Fruit fly (Drosophila melanogaster) whole organism, embryonic: Measurements from ENCODE around the gene witty.

Source experiments
- ATbp ChIP-seq: fragments of 200-800 bp; sonication (Bioruptor generic); optimal IDR thresholded peaks from 2 replicates; lab custom pipeline; 2017; ENCODE audit warnings: missing biosample characterization, mild to moderate bottlenecking, missing genetic modification characterization, missing genetic modification reagents
- Atf3 ChIP-seq: fragments of 200-800 bp; sonication (Bioruptor generic); optimal IDR thresholded peaks from 3 replicates; lab custom pipeline; 2016; ENCODE audit warnings: missing biosample characterization, missing genetic modification characterization
- B-H2 ChIP-seq: fragments of 200-800 bp; sonication (Bioruptor generic); optimal IDR thresholded peaks from 2 replicates; lab custom pipeline; 2018; ENCODE audit warnings: missing biosample characterization, mild to moderate bottlenecking, missing genetic modification characterization
- CG1024 ChIP-seq: fragments of 200-800 bp; sonication (Bioruptor generic); IDR thresholded peaks from 2 replicates; pipeline ENCODE4 v1.3.6; 2022; ENCODE audit warnings: missing biosample characterization, missing genetic modification characterization
- CG11247 ChIP-seq: fragments of 200-800 bp; sonication (Bioruptor generic); IDR thresholded peaks from 2 replicates; pipeline ENCODE4 v1.3.6; 2022; ENCODE audit warnings: missing biosample characterization, missing genetic modification characterization
- CG12071 ChIP-seq: fragments of 200-800 bp; sonication (Bioruptor generic); optimal IDR thresholded peaks from 3 replicates; lab custom pipeline; 2018; ENCODE audit warnings: missing biosample characterization, mild to moderate bottlenecking, missing genetic modification characterization
- CG2712 ChIP-seq: fragments of 200-800 bp; optimal IDR thresholded peaks from 3 replicates; lab custom pipeline; 2019; ENCODE audit warnings: missing biosample characterization, mild to moderate bottlenecking, missing genetic modification characterization, moderate library complexity
- CG4730 ChIP-seq: fragments of 200-800 bp; sonication (Bioruptor generic); IDR thresholded peaks from 2 replicates; pipeline ENCODE4 v1.3.6; 2022; ENCODE audit warnings: missing biosample characterization, missing genetic modification characterization
- CG5180 ChIP-seq: fragments of 200-800 bp; sonication (Bioruptor generic); optimal IDR thresholded peaks from 3 replicates; lab custom pipeline; 2017; ENCODE audit warnings: missing biosample characterization, missing genetic modification characterization, mild to moderate bottlenecking, moderate library complexity, missing genetic modification reagents
- CG6654 ChIP-seq: fragments of 200-800 bp; sonication (Bioruptor generic); optimal IDR thresholded peaks from 2 replicates; lab custom pipeline; 2017; ENCODE audit warnings: missing biosample characterization, mild to moderate bottlenecking, missing genetic modification characterization
- CG6683 ChIP-seq: fragments of 200-800 bp; sonication (Bioruptor generic); optimal IDR thresholded peaks from 2 replicates; lab custom pipeline; 2017; ENCODE audit warnings: missing biosample characterization, mild to moderate bottlenecking, missing genetic modification characterization, missing genetic modification reagents
- CG8765 ChIP-seq: fragments of 200-800 bp; sonication (Bioruptor generic); IDR thresholded peaks from 2 replicates; pipeline ENCODE4 v1.3.6; 2022; ENCODE audit warnings: missing biosample characterization, missing genetic modification characterization
- CG9609 ChIP-seq: fragments of 200-800 bp; sonication (Bioruptor generic); optimal IDR thresholded peaks from 3 replicates; lab custom pipeline; 2016; ENCODE audit warnings: missing biosample characterization, missing genetic modification characterization
- D19A ChIP-seq: fragments of 200-800 bp; optimal IDR thresholded peaks from 3 replicates; lab custom pipeline; 2019; ENCODE audit warnings: missing biosample characterization, mild to moderate bottlenecking, missing genetic modification characterization, moderate library complexity
- D19B ChIP-seq: fragments of 200-800 bp; sonication (Bioruptor generic); optimal IDR thresholded peaks from 2 replicates; lab custom pipeline; 2017; ENCODE audit warnings: missing biosample characterization, mild to moderate bottlenecking, missing genetic modification characterization
- E2f2 ChIP-seq: fragments of 200-800 bp; sonication (Bioruptor generic); IDR thresholded peaks from 2 replicates; pipeline ENCODE4 v1.3.6; 2022; ENCODE audit warnings: missing biosample characterization, missing genetic modification characterization
- Ets65A ChIP-seq: fragments of 200-800 bp; sonication (Bioruptor generic); peaks from one replicate; lab custom pipeline; 2016; ENCODE audit warnings: missing biosample characterization, missing genetic modification characterization
- Hr39 ChIP-seq: fragments of >200 bp; optimal IDR thresholded peaks from 2 replicates; lab custom pipeline; 2017
- Med ChIP-seq: fragments of 200-800 bp; sonication (Bioruptor generic); peaks from one replicate; lab custom pipeline; 2016; ENCODE audit warnings: missing biosample characterization, missing genetic modification characterization, mild to moderate bottlenecking, inconsistent platforms, moderate library complexity
- NC2α ChIP-seq: fragments of 200-800 bp; sonication (Bioruptor generic); optimal IDR thresholded peaks from 2 replicates; lab custom pipeline; 2016; ENCODE audit warnings: missing biosample characterization, missing genetic modification characterization
- Nf-YB ChIP-seq: fragments of 200-800 bp; sonication (Bioruptor generic); optimal IDR thresholded peaks from 3 replicates; lab custom pipeline; 2019; ENCODE audit warnings: missing biosample characterization, mild to moderate bottlenecking, missing genetic modification characterization, moderate library complexity
- Oaz ChIP-seq: fragments of 200-800 bp; sonication (Bioruptor generic); IDR thresholded peaks from 2 replicates; pipeline ENCODE4 v1.3.6; 2022; ENCODE audit warnings: missing biosample characterization, missing genetic modification characterization
- Pdp1 ChIP-seq, 2 experiments: fragments of 200-800 bp; sonication (Bioruptor generic); optimal IDR thresholded peaks; 3 replicates each; lab custom pipeline; 2016; ENCODE audit warnings: missing biosample characterization in 2 of 2, missing genetic modification characterization in 2 of 2, mild to moderate bottlenecking in 1 of 2, moderate library complexity in 1 of 2
- Sox100B ChIP-seq: fragments of 200-800 bp; sonication (Bioruptor generic); optimal IDR thresholded peaks from 3 replicates; lab custom pipeline; 2018; ENCODE audit warnings: missing biosample characterization, mild to moderate bottlenecking, missing genetic modification characterization
- Sry-δ ChIP-seq: fragments of 200-800 bp; sonication (Bioruptor generic); optimal IDR thresholded peaks from 2 replicates; lab custom pipeline; 2016; ENCODE audit warnings: missing biosample characterization, missing genetic modification characterization
- Ssrp ChIP-seq: fragments of 200-800 bp; sonication (Bioruptor generic); optimal IDR thresholded peaks from 2 replicates; lab custom pipeline; 2018; ENCODE audit warnings: missing biosample characterization, mild to moderate bottlenecking, missing genetic modification characterization, moderate library complexity
- aop ChIP-seq: fragments of 200-800 bp; sonication (Bioruptor generic); IDR thresholded peaks from 2 replicates; pipeline ENCODE4 v1.3.6; 2022; ENCODE audit warnings: missing biosample characterization, missing genetic modification characterization
- cas ChIP-seq: fragments of 200-800 bp; sonication (Bioruptor generic); IDR thresholded peaks from 2 replicates; pipeline ENCODE4 v1.3.6; 2022; ENCODE audit warnings: missing biosample characterization, missing genetic modification characterization
- cato ChIP-seq: fragments of 200-800 bp; sonication (Bioruptor generic); optimal IDR thresholded peaks from 2 replicates; lab custom pipeline; 2016; ENCODE audit warnings: missing biosample characterization, missing genetic modification characterization, borderline replicate concordance
- cg ChIP-seq: fragments of 200-800 bp; sonication (Bioruptor generic); optimal IDR thresholded peaks from 3 replicates; lab custom pipeline; 2019; ENCODE audit warnings: missing biosample characterization, mild to moderate bottlenecking, missing genetic modification characterization, moderate library complexity
- chif ChIP-seq, 2 experiments: fragments of 200-800 bp; sonication (Bioruptor generic); optimal IDR thresholded peaks; 3 replicates each; lab custom pipeline; 2016; ENCODE audit warnings: missing biosample characterization in 2 of 2, missing genetic modification characterization in 2 of 2
- ci ChIP-seq: fragments of 200-800 bp; sonication (Bioruptor generic); IDR thresholded peaks from 3 replicates; pipeline ENCODE4 v1.3.6; 2022; ENCODE audit warnings: missing biosample characterization, missing genetic modification characterization
- dysf ChIP-seq: fragments of 200-800 bp; sonication (Bioruptor generic); IDR thresholded peaks from 3 replicates; pipeline ENCODE4 v1.3.6; 2022; ENCODE audit warnings: missing biosample characterization, missing genetic modification characterization
- fd3F ChIP-seq: fragments of 200-800 bp; sonication (Bioruptor generic); optimal IDR thresholded peaks from 2 replicates; lab custom pipeline; 2018; ENCODE audit warnings: missing biosample characterization, mild to moderate bottlenecking, missing genetic modification characterization, moderate library complexity
- fru ChIP-seq: fragments of >200 bp; optimal IDR thresholded peaks from 2 replicates; lab custom pipeline; 2017
- gfzf ChIP-seq: fragments of 200-800 bp; sonication (Bioruptor generic); optimal IDR thresholded peaks from 2 replicates; lab custom pipeline; 2016; ENCODE audit warnings: missing biosample characterization, mild to moderate bottlenecking, missing genetic modification characterization, moderate library complexity
- grau ChIP-seq: fragments of 200-800 bp; optimal IDR thresholded peaks from 3 replicates; lab custom pipeline; 2019; ENCODE audit warnings: missing biosample characterization, mild to moderate bottlenecking, missing genetic modification characterization, moderate library complexity
- grn ChIP-seq: fragments of 200-800 bp; sonication (Bioruptor generic); optimal IDR thresholded peaks from 3 replicates; lab custom pipeline; 2017; ENCODE audit warnings: missing biosample characterization, missing genetic modification characterization
- gro ChIP-seq: fragments of 200-800 bp; sonication (Bioruptor generic); optimal IDR thresholded peaks from 2 replicates; lab custom pipeline; 2016; ENCODE audit warnings: missing biosample characterization, missing genetic modification characterization
- ham ChIP-seq: fragments of 200-800 bp; sonication (Bioruptor generic); IDR thresholded peaks from 2 replicates; pipeline ENCODE4 v1.3.6; 2022; ENCODE audit warnings: missing biosample characterization, missing genetic modification characterization
- lola ChIP-seq, 3 experiments: fragments of >200 bp in 2 of 3; fragments of 200-800 bp in 1 of 3; sonication (Bioruptor generic) in 1 of 3; optimal IDR thresholded peaks; 2 replicates each; lab custom pipeline; 2017 to 2019; ENCODE audit warnings: missing biosample characterization in 3 of 3, missing genetic modification characterization in 3 of 3, mild to moderate bottlenecking in 1 of 3, moderate library complexity in 1 of 3
- nerfin-2 ChIP-seq: fragments of 200-800 bp; sonication (Bioruptor generic); IDR thresholded peaks from 2 replicates; pipeline ENCODE4 v1.3.6; 2022; ENCODE audit warnings: missing biosample characterization, missing genetic modification characterization; ENCODE audit not compliant: partially characterized antibody
- oc ChIP-seq: fragments of 200-800 bp; sonication (Bioruptor generic); optimal IDR thresholded peaks from 2 replicates; lab custom pipeline; 2018; ENCODE audit warnings: missing biosample characterization, mild to moderate bottlenecking, missing genetic modification characterization, moderate library complexity
- row ChIP-seq: fragments of 200-800 bp; sonication (Bioruptor generic); IDR thresholded peaks from 3 replicates; pipeline ENCODE4 v1.3.6; 2022; ENCODE audit warnings: missing biosample characterization, missing genetic modification characterization
- sd ChIP-seq: fragments of 200-800 bp; sonication (Bioruptor generic); optimal IDR thresholded peaks from 3 replicates; lab custom pipeline; 2018; ENCODE audit warnings: missing biosample characterization, mild to moderate bottlenecking, missing genetic modification characterization, moderate library complexity
- sqz ChIP-seq: fragments of 200-800 bp; sonication (Bioruptor generic); optimal IDR thresholded peaks from 3 replicates; lab custom pipeline; 2018; ENCODE audit warnings: missing biosample characterization, mild to moderate bottlenecking, missing genetic modification characterization
- tap ChIP-seq: fragments of 200-800 bp; optimal IDR thresholded peaks from 3 replicates; lab custom pipeline; 2019; ENCODE audit warnings: missing biosample characterization, mild to moderate bottlenecking, missing genetic modification characterization, moderate library complexity
- wek ChIP-seq: fragments of 200-800 bp; sonication (Bioruptor generic); optimal IDR thresholded peaks from 3 replicates; lab custom pipeline; 2018; ENCODE audit warnings: missing biosample characterization, mild to moderate bottlenecking, missing genetic modification characterization, moderate library complexity
- zfh2 ChIP-seq: fragments of 200-800 bp; sonication (Bioruptor generic); optimal IDR thresholded peaks from 2 replicates; lab custom pipeline; 2016; ENCODE audit warnings: missing biosample characterization, missing genetic modification characterization

Gene witty

dm6 chr2L:8364006-8364956 lies 26.2 kb downstream of the witty start, which contains the start of the genes RpS13 and CSN8 (continued):
- no peak for TF ChIP-seq aop (GFP tag; lab: Robert Waterston, UW)
- no peak for TF ChIP-seq Ssrp (tag; lab: Kevin White, UChicago)
- TF ChIP-seq CG8765 (GFP tag; lab: Robert Waterston, UW), result no peak
- TF ChIP-seq ci, result 0 out of 3 replicates have a peak, but pooled peaks have one; percentile 15
- TF ChIP-seq CG12071 (GFP tag; lab: Kevin White, UChicago), result no peak
- TF ChIP-seq cg (GFP tag; lab: Kevin White, UChicago), result peak; percentile 16
- no peak for TF ChIP-seq CG6654 (GFP tag; lab: Kevin White, UChicago)
- TF ChIP-seq Sry-δ, result peak; percentile 88
- TF ChIP-seq dysf, result no peak
- no peak for TF ChIP-seq fd3F (GFP tag; lab: Kevin White, UChicago)
- peak; percentile 39 for TF ChIP-seq E2f2
- TF ChIP-seq CG6683 (GFP tag; lab: Kevin White, UChicago), result no peak
- TF ChIP-seq cas (GFP tag; lab: Robert Waterston, UW), result no peak
- peak; percentile 49 for TF ChIP-seq row (GFP tag; lab: Robert Waterston, UW)
- TF ChIP-seq Oaz (GFP tag; lab: Robert Waterston, UW), result no peak
- peak; percentile 28 for TF ChIP-seq sqz
- TF ChIP-seq Atf3 (GFP tag; lab: Kevin White, UChicago), result no peak
- TF ChIP-seq Nf-YB (GFP tag; lab: Kevin White, UChicago), result no peak
- no peak for TF ChIP-seq fru
- TF ChIP-seq CG1024 (GFP tag; lab: Robert Waterston, UW), result no peak
- peak; percentile 11 for TF ChIP-seq tap (tag; lab: Kevin White, UChicago)
- TF ChIP-seq gfzf (GFP tag; lab: Kevin White, UChicago), result peak; percentile 85
- TF ChIP-seq Ets65A (GFP tag; lab: Kevin White, UChicago), result no peak
- TF ChIP-seq CG2712 (tag; lab: Kevin White, UChicago), result peak; percentile 33
- TF ChIP-seq cato (GFP tag; lab: Kevin White, UChicago), result no peak
- no peak for TF ChIP-seq oc (tag; lab: Kevin White, UChicago)
- TF ChIP-seq Hr39 (lab: Kevin White, UChicago), result no peak
- no peak for TF ChIP-seq CG11247 (GFP tag; lab: Robert Waterston, UW)
- TF ChIP-seq B-H2, result peak; percentile 14
- no peak for TF ChIP-seq CG5180 (GFP tag; lab: Kevin White, UChicago)
- TF ChIP-seq nerfin-2, result peak; percentile 80
- TF ChIP-seq Pdp1 (GFP tag; optimal IDR thresholded peaks at IDR 0.05; lab: Kevin White, UChicago), result peak in 1 of 2 experiments; percentile 9
- TF ChIP-seq Med, result peak; percentile 61
- no peak for TF ChIP-seq CG4730 (GFP tag; lab: Robert Waterston, UW)
- TF ChIP-seq grn (GFP tag; lab: Kevin White, UChicago), result peak; percentile 26
- TF ChIP-seq CG9609 (GFP tag; lab: Kevin White, UChicago), result no peak
- TF ChIP-seq sd, result peak; percentile 27
- peak; percentile 29 for TF ChIP-seq gro (GFP tag; lab: Kevin White, UChicago)
- TF ChIP-seq grau (tag; lab: Kevin White, UChicago), result peak; percentile 7
- TF ChIP-seq D19A (tag; lab: Kevin White, UChicago), result no peak
- TF ChIP-seq ATbp (GFP tag; lab: Kevin White, UChicago), result no peak
- no peak for TF ChIP-seq zfh2 (GFP tag; lab: Kevin White, UChicago)
- TF ChIP-seq lola (GFP tag; optimal IDR thresholded peaks at IDR 0.05; lab: Kevin White, UChicago), result peak in 1 of 3 experiments; percentile 6
- no peak for TF ChIP-seq ham (GFP tag; lab: Robert Waterston, UW)
- TF ChIP-seq chif (GFP tag; optimal IDR thresholded peaks at IDR 0.05; lab: Kevin White, UChicago), result no peak
- no peak for TF ChIP-seq NC2α
- no peak for TF ChIP-seq wek (GFP tag; lab: Kevin White, UChicago)
- no peak for TF ChIP-seq D19B (GFP tag; lab: Kevin White, UChicago)
- no peak for TF ChIP-seq Sox100B (GFP tag; lab: Kevin White, UChicago)
